Worm (Caenorhabditis elegans): ENCODE measurements around the gene C14C11.2.

C14C11.2 gene

DNA sequence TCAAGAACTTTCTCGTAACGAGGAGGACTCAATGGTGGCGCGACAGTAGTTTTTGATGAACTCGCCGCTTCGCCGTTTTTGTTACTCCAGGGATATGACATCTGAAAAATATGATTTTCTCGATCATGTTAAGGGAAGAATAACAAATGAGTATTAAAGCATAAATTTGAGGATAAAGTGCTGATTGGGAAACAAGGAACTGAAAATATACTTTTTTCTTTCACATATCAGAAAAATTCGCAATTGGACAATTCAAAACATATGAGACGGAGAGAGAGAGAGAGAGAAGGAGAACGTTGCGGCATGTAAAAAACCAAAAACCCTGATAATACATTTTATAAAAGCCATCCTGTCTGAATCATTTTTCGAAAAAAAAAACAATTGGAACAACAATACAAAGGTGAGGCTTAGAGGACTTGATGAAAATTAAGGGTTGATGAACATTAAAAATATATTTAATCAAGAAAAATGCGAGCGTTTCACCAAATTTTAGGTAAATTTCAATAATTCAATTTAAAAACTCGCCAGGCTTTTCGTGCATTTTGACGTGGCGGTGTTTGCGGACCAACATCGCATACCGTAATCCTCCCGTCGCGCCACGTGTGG is at the start of gene C14C11.2, which contains the start of gene mut-14:
Gene C14C11.2, plus strand, starts transcription at position 556 of the 606 bp plus-strand sequence.
Gene mut-14, minus strand, starts transcription at position 101 of the 606 bp plus-strand sequence.
- no peak for TF ChIP-seq W03F9.2 (tag; optimal IDR thresholded peaks at IDR 0.05)
- no peak for TF ChIP-seq dao-5 (tag; optimal IDR thresholded peaks at IDR 0.05)
- no peak for TF ChIP-seq him-1 (tag; optimal IDR thresholded peaks at IDR 0.05)

- TF ChIP-seq him-1 (tag; optimal IDR thresholded peaks at IDR 0.05) (no peak), W03F9.2 (tag; optimal IDR thresholded peaks at IDR 0.05) (no peak), dao-5 (tag; optimal IDR thresholded peaks at IDR 0.05) (no peak)
These were observed 47.9 kb upstream of the C14C11.2 start, which contains the start of gene lrpc-1 for ce11 chrV:5613109-5613508. lrpc-1 (minus strand) TSS chrV:5613209.

DNA sequence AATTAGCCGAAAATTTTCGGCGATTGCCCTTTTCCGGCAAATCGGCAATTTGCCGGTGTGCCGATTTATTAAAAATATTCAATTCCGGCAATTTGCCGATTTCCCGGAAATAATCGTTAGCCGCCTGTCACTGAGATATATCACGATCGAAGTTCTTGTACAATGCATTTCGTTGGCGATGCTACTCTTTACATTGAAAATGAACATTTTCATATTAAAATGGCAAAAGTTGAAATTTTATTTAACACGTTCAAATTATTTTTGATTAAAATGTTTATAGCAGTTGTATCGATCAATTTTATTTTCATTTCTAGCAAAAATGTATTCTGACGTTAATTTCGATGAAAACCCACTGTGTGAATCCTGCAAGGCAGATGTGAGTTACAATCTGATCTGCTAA is 46.2 kb upstream of the C14C11.2 start, which contains the start of gene M03E7.3:
Gene M03E7.3, plus strand, starts transcription at position 301 of the 400 bp plus-strand sequence.
- TF ChIP-seq dao-5 (tag; optimal IDR thresholded peaks at IDR 0.05) (no peak), W03F9.2 (tag; optimal IDR thresholded peaks at IDR 0.05) (no peak), him-1 (tag; optimal IDR thresholded peaks at IDR 0.05) (no peak)

- no peak for TF ChIP-seq him-1 (tag; optimal IDR thresholded peaks at IDR 0.05)
- no peak for TF ChIP-seq dao-5 (tag; optimal IDR thresholded peaks at IDR 0.05)
- no peak for TF ChIP-seq W03F9.2 (tag; optimal IDR thresholded peaks at IDR 0.05)
These were observed 43.7 kb upstream of the C14C11.2 start, which contains the start of gene M03E7.2 for ce11 chrV:5617301-5617700. M03E7.2 (plus strand) TSS chrV:5617601.

DNA sequence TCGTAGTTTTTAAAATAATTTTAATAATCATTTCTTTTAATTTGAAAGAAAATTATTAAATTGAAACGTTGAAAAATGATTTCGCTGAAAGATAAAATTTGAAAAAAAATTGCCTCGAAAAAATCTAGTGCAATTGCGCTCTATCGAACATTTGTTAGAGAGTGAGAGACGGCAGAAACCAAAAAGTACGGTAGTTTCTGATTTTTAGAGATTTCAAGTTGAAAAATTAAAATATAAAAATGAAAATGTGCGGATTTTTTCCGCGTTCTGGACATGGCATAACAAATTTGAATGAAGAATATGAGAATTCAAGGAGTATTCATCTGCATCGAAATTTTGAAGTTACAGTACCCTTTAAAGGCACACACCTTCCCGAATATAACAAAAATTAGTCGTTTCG is 41.6 kb upstream of the C14C11.2 start:
- TF ChIP-seq him-1 (tag; optimal IDR thresholded peaks at IDR 0.05) = no peak
- TF ChIP-seq W03F9.2 (tag; optimal IDR thresholded peaks at IDR 0.05) = no peak
- no peak for TF ChIP-seq dao-5 (tag; optimal IDR thresholded peaks at IDR 0.05)

ce11 chrV:5620040-5620439 is 40.9 kb upstream of the C14C11.2 start, which contains the start of gene memb-2:
memb-2 (minus strand) TSS chrV:5620140.
- TF ChIP-seq dao-5 (tag; optimal IDR thresholded peaks at IDR 0.05) = no peak
- no peak for TF ChIP-seq him-1 (tag; optimal IDR thresholded peaks at IDR 0.05)
- no peak for TF ChIP-seq W03F9.2 (tag; optimal IDR thresholded peaks at IDR 0.05)

DNA sequence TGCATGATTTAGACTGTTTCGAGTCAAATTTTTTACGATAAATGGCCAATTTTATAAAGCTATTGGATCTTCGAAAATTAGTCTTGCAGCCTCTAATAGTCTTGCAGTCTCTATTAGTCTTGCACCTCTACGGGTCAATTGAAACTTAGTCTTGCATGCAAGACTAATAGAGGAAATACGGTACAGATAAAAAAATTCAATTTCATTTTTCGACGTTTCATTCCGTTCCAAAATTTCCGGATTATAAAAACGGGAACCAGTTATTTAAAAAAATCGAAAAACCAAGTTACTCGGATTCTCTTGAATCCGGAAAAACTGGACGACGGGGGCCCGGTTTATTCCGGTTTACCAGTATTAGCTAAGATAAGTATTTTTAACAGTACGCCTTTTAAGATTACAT is 39.6 kb upstream of the C14C11.2 start, which contains the start of gene M03E7.1:
Gene M03E7.1, plus strand, starts transcription at position 301 of the 400 bp plus-strand sequence.
- no peak for TF ChIP-seq W03F9.2 (tag; optimal IDR thresholded peaks at IDR 0.05)
- no peak for TF ChIP-seq him-1 (tag; optimal IDR thresholded peaks at IDR 0.05)
- TF ChIP-seq dao-5 (tag; optimal IDR thresholded peaks at IDR 0.05) = no peak

DNA sequence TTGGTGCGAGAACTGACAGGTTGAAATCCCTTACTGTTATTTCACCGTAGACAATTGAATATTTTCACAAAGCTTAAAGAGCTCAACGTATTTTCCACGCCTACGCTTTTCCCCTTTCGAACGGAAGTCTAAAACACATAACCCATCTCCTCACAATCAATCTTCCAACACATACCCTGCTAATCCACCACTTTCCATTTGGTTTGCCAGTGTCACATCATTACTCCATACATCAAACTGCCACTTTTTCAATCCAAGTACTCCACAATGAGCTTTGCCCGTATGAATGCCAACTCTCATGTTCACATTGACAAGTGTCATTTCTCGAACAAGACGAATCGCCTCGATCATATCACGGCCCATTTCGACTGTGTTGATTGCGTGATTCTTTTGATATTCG is 32.9 kb upstream of the C14C11.2 start:
- TF ChIP-seq him-1 (tag; optimal IDR thresholded peaks at IDR 0.05) = no peak
- TF ChIP-seq dao-5 (tag; optimal IDR thresholded peaks at IDR 0.05) = no peak
- no peak for TF ChIP-seq W03F9.2 (tag; optimal IDR thresholded peaks at IDR 0.05)

DNA sequence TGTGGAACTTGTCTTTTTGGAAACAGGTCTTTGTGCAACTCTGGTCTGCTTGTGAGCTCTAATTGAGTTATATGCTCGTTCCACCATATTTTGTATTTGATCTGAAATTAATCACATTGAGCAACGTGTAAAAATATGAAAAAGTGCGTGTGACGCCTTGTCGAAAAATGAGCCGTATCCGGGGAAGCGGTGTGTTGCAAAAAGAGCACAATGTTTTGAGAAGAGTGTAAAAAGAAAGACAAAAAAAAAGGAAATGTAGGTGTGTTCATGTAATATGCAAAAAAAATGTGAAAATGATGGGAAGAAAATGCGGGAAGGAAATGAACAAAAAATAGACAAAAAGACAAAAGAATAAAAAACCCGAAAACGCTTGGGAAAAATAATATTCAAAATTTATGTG is 30.2 kb upstream of the C14C11.2 start, which contains the start of gene acy-4:
Gene acy-4, minus strand, starts transcription at position 101 of the 400 bp plus-strand sequence.
- no peak for TF ChIP-seq him-1 (tag; optimal IDR thresholded peaks at IDR 0.05)
- no peak for TF ChIP-seq dao-5 (tag; optimal IDR thresholded peaks at IDR 0.05)
- TF ChIP-seq W03F9.2 (tag; optimal IDR thresholded peaks at IDR 0.05) = no peak

DNA sequence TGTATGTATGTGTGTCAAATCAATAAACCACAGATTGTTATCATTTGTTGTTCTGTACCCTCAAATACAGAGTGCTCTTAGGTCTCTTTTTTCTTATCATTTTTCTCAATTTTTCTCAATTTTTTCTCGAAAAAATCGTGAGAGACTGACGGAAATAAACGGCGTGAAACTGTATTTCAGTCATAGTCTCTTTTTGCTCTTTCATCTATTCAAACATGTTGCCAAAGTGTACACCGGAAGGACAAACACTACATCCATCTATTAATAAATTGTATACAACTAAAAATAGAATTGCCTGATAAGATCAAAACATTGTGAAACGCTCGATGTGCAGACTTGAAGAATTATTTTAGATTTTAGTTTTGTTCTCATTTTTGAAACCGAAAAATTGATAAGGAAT is 26.5 kb upstream of the C14C11.2 start:
- no peak for TF ChIP-seq W03F9.2 (tag; optimal IDR thresholded peaks at IDR 0.05)
- no peak for TF ChIP-seq dao-5 (tag; optimal IDR thresholded peaks at IDR 0.05)
- TF ChIP-seq him-1 (tag; optimal IDR thresholded peaks at IDR 0.05) = no peak

DNA sequence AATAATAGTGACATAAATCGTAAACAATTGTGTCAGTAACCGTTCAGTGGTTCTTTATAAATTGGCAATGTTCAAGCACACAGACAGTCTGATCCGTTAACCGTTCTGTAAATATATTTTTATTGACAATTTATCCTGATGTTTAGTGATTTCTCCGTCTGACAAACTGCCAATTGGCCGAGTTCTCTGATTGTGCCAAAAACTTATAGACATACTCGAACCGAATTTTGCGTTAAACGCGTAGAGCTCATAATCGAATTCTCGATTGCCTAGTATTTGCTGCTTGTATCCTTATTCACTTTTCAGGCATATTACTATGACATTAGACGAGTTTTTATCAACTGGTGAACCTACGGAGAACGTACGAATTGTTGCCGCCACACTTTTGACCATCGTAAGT is 16.8 kb upstream of the C14C11.2 start, which contains the start of gene srx-117:
Gene srx-117, plus strand, starts transcription at position 301 of the 400 bp plus-strand sequence.
- no peak for TF ChIP-seq dao-5 (tag; optimal IDR thresholded peaks at IDR 0.05)
- TF ChIP-seq him-1 (tag; optimal IDR thresholded peaks at IDR 0.05) = no peak
- no peak for TF ChIP-seq W03F9.2 (tag; optimal IDR thresholded peaks at IDR 0.05)

DNA sequence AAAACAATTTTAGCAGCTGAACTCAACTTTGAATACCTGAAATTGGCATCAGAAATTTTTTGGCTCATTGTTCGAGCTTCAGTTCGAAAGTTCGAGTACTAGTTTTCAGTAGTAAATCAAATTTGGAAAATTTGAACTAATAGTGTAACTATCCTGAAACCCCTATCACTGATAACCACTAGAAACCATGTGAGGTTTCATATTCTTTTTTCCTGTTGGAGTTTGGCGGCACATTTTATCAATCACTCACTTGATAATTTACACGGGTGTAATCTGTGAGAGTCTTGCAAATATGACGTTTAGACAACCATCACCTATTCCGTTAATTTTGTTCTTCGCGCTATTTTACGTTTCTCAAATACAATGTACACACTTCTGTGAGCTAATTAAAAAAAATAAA is 13.6 kb upstream of the C14C11.2 start, which contains the start of gene C14C11.4:
Gene C14C11.4, plus strand, starts transcription at position 252 of the 400 bp plus-strand sequence.
- TF ChIP-seq W03F9.2 (tag; optimal IDR thresholded peaks at IDR 0.05) = no peak
- TF ChIP-seq dao-5 (tag; optimal IDR thresholded peaks at IDR 0.05) = no peak
- TF ChIP-seq him-1 (tag; optimal IDR thresholded peaks at IDR 0.05) = no peak

DNA sequence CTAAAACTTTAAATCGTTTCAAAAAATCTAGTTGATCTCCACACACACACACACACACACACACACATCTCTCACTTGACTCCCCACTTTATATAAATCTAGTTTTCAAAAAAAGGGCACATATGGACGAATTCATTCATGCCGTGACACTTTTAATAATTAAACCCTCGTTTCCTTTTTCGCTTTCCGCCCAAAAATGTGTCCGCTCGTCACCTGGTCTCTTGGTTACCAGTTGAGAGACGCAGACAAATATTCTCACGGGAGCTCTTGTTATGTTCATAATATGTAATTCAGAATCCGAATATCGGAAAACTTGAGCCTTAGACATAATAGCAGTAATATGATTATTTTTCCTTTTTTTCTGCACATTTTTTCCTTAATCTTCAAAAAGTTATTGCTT is 9.1 kb upstream of the C14C11.2 start:
- TF ChIP-seq him-1 (tag; optimal IDR thresholded peaks at IDR 0.05) (no peak), W03F9.2 (tag; optimal IDR thresholded peaks at IDR 0.05) (no peak), dao-5 (tag; optimal IDR thresholded peaks at IDR 0.05) (no peak)

ce11 chrV:5653990-5654499 is 6.9 kb upstream of the C14C11.2 start, which contains the start of gene hex-2:
hex-2 (plus strand) TSS chrV:5654449.
- TF ChIP-seq W03F9.2 (tag; optimal IDR thresholded peaks at IDR 0.05) (no peak), dao-5 (tag; optimal IDR thresholded peaks at IDR 0.05) (no peak), him-1 (tag; optimal IDR thresholded peaks at IDR 0.05) (no peak)
